Worm (Caenorhabditis elegans): ENCODE measurements around the gene Y66A7A.9.
"Not testable (repeated sequence)": the region's sequence is repeated elsewhere in the genome, so short reads cannot be mapped to it uniquely, and the experiment has no call there.

DNA sequence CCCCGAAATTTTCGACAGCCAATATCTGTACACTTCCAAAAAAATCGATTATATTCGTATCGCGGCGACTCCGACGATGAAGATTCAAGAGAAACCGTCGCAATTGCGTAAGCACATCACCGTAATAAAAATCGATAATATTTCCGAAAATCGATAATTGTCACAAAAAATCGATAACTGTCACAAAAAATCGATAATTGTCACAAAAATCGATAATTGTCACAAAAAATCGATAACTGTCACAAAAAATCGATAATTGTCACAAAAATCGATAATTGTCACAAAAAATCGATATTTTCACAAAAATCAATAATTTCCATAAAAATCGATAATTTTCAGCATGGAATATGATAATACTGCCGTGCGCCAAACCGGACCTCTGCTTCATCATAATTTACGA lies 2.1 kb upstream of the Y66A7A.9 start:
- TF ChIP-seq ceh-62 (tag; optimal IDR thresholded peaks at IDR 0.05); ceh-82 (tag; optimal IDR thresholded peaks at IDR 0.05); ces-1 (GFP tag; optimal IDR thresholded peaks at IDR 0.05); nhr-11 (tag; optimal IDR thresholded peaks at IDR 0.05); unc-62 (GFP tag; optimal IDR thresholded peaks at IDR 0.05 in 1 of 2); unc-62 (tag; optimal IDR thresholded peaks at IDR 0.05); hlh-30 (tag; optimal IDR thresholded peaks at IDR 0.05; ENCODE audit: insufficient read depth): not testable (repeated sequence)
